Worm (Caenorhabditis elegans) whole organism, midembryonic: Measurements from ENCODE around the gene F09F9.2.

Experiments
- flt-1 ChIP-seq: fragments of 200-800 bp; sonication (Bioruptor generic); IDR thresholded peaks from 2 replicates; pipeline ENCODE4 v1.3.6; 2022; ENCODE audit warnings: missing genetic modification characterization, missing compliant biosample characterization
- ref-1 ChIP-seq: fragments of 200-800 bp; sonication (Bioruptor generic); conservative IDR thresholded peaks from 2 replicates; pipeline ENCODE4 v1.3.6; 2022; ENCODE audit warnings: missing genetic modification reagents, missing genetic modification characterization, missing compliant biosample characterization
- tab-1 ChIP-seq: fragments of 200-800 bp; sonication (Bioruptor generic); IDR thresholded peaks from 2 replicates; pipeline ENCODE4 v1.3.6; 2022; ENCODE audit warnings: missing genetic modification characterization, missing compliant biosample characterization
- ztf-23 ChIP-seq: fragments of 200-800 bp; sonication (Bioruptor generic); IDR thresholded peaks from 2 replicates; pipeline ENCODE4 v1.3.6; 2022; ENCODE audit warnings: missing genetic modification reagents, missing genetic modification characterization, missing compliant biosample characterization
- ztf-29 ChIP-seq: fragments of 200-800 bp; sonication (Bioruptor generic); IDR thresholded peaks from 2 replicates; pipeline ENCODE4 v1.3.6; 2022; ENCODE audit warnings: missing genetic modification reagents, missing genetic modification characterization, missing compliant biosample characterization

DNA sequence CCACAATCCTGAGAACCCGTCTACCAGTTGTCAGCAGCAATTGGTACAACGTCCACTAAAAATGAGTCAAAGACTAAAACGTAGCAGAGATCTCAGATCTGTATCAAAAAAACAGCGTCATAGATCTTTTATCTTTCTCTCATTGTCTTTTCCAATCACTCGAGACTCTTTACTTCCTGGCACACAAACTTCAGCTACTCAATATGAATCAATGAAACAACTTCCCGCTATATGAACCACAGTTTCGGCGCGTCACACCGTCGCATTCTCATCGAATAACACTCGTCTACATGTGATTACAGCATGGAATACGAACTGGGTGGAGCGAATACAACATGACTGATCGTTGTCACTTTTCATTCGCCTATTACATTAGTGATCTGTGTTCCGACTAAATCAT lies 21.0 kb upstream of the F09F9.2 start:
- TF ChIP-seq ztf-29, result no peak
- no peak for TF ChIP-seq tab-1 (GFP tag; lab: Robert Waterston, UW)
- TF ChIP-seq ztf-23 (GFP tag; lab: Robert Waterston, UW), result no peak
- no peak for TF ChIP-seq flt-1
- TF ChIP-seq ref-1 (GFP tag; lab: Robert Waterston, UW), result no peak
